Worm (Caenorhabditis elegans): ENCODE data around the gene W09D6.1.

DNA sequence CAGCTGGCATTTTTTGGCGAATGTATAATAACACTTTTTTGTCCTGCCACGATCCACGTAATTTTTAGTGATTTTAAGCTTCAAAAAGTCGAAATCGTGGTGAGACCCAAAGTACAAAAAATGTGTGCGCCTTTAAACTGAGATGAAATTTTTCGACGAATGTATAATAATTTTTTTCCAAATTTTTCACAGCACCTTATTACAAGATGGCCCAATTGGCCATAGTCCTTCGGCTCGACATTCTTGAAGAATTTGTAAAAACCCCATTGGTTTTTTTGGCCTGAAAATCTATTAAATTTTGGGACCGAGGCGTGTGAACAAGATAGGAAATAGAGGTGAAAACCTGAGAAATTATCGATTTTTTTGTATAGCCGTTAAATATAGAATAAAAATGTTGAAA is 47.3 kb downstream of the W09D6.1 start:
- TF ChIP-seq tab-1 (GFP tag; IDR thresholded peaks at IDR 0.05) (no peak), med-1 (GFP tag; optimal IDR thresholded peaks at IDR 0.05; ENCODE audit: insufficient read depth) (no peak), cog-1 (tag; optimal IDR thresholded peaks at IDR 0.05) (no peak), ztf-29 (GFP tag; IDR thresholded peaks at IDR 0.05) (no peak), T22C8.4 (GFP tag; IDR thresholded peaks at IDR 0.05) (no peak), ref-1 (GFP tag; conservative IDR thresholded peaks at IDR 0.05) (no peak)
